Fruit fly (Drosophila melanogaster) whole organism, prepupa: ENCODE results near the gene Unc-76.
A peak's percentile ranks its signal among the peaks of the same experiment; 100 is the strongest.

Source experiments
- Blimp-1 ChIP-seq: fragments of 200-800 bp; sonication (Bioruptor generic); optimal IDR thresholded peaks from 3 replicates; lab custom pipeline; 2017; ENCODE audit warnings: missing biosample characterization, missing genetic modification characterization, mild to moderate bottlenecking, moderate library complexity, missing genetic modification reagents
- CG10631 ChIP-seq: fragments of 200-800 bp; sonication (Bioruptor generic); optimal IDR thresholded peaks from 2 replicates; lab custom pipeline; 2016; ENCODE audit warnings: missing biosample characterization, missing genetic modification characterization
- CG11294 ChIP-seq: fragments of 200-800 bp; sonication (Bioruptor generic); IDR thresholded peaks from 2 replicates; pipeline ENCODE4 v1.3.6; 2022; ENCODE audit warnings: missing biosample characterization, missing genetic modification characterization
- CG11762 ChIP-seq: fragments of 200-800 bp; sonication (Bioruptor generic); optimal IDR thresholded peaks from 3 replicates; lab custom pipeline; 2016; ENCODE audit warnings: missing biosample characterization, missing genetic modification characterization; ENCODE audit not compliant: insufficient read depth
- CG11902 ChIP-seq: fragments of 200-800 bp; sonication (Bioruptor generic); optimal IDR thresholded peaks from 3 replicates; lab custom pipeline; 2016; ENCODE audit warnings: missing biosample characterization, missing genetic modification characterization
- CG15336 ChIP-seq: fragments of 200-800 bp; sonication (Bioruptor generic); IDR thresholded peaks from 2 replicates; pipeline ENCODE4 v1.3.6; 2022; ENCODE audit warnings: missing biosample characterization, missing genetic modification characterization
- CG1621 ChIP-seq: fragments of 200-800 bp; sonication (Bioruptor generic); optimal IDR thresholded peaks from 3 replicates; lab custom pipeline; 2018; ENCODE audit warnings: missing biosample characterization, mild to moderate bottlenecking, missing genetic modification characterization
- CG16779 ChIP-seq: fragments of 200-800 bp; sonication (Bioruptor generic); optimal IDR thresholded peaks from 3 replicates; lab custom pipeline; 2017; ENCODE audit warnings: missing biosample characterization, mild to moderate bottlenecking, missing genetic modification characterization
- CG3032 ChIP-seq: fragments of 200-800 bp; optimal IDR thresholded peaks from 2 replicates; lab custom pipeline; 2019; ENCODE audit warnings: missing biosample characterization, mild to moderate bottlenecking, missing genetic modification characterization, moderate library complexity
- CG31627 ChIP-seq: fragments of 200-800 bp; sonication (Bioruptor generic); optimal IDR thresholded peaks from 3 replicates; lab custom pipeline; 2016; ENCODE audit warnings: missing biosample characterization, missing genetic modification characterization
- CG32006 ChIP-seq: fragments of 200-800 bp; sonication (Bioruptor generic); optimal IDR thresholded peaks from 3 replicates; lab custom pipeline; 2017; ENCODE audit warnings: missing biosample characterization, mild to moderate bottlenecking, missing genetic modification characterization
- CG34406 ChIP-seq: fragments of 200-800 bp; sonication (Bioruptor generic); optimal IDR thresholded peaks from 3 replicates; lab custom pipeline; 2016; ENCODE audit warnings: missing biosample characterization, missing genetic modification characterization
- CG3919 ChIP-seq: fragments of 200-800 bp; sonication (Bioruptor generic); optimal IDR thresholded peaks from 3 replicates; lab custom pipeline; 2016; ENCODE audit warnings: missing biosample characterization, missing genetic modification characterization
- CG4318 ChIP-seq: fragments of 200-800 bp; sonication (Bioruptor generic); optimal IDR thresholded peaks from 3 replicates; lab custom pipeline; 2017; ENCODE audit warnings: missing biosample characterization, mild to moderate bottlenecking, missing genetic modification characterization
- CG6163 ChIP-seq: fragments of 200-800 bp; sonication (Bioruptor generic); IDR thresholded peaks from 3 replicates; pipeline ENCODE4 v1.3.6; 2022; ENCODE audit warnings: missing biosample characterization, missing genetic modification characterization
- CG6276 ChIP-seq: fragments of 200-800 bp; sonication (Bioruptor generic); optimal IDR thresholded peaks from 2 replicates; lab custom pipeline; 2017; ENCODE audit warnings: missing biosample characterization, mild to moderate bottlenecking, missing genetic modification characterization
- CG6792 ChIP-seq: fragments of 200-800 bp; sonication (Bioruptor generic); optimal IDR thresholded peaks from 3 replicates; lab custom pipeline; 2016; ENCODE audit warnings: missing biosample characterization, missing genetic modification characterization
- CG6808 ChIP-seq: fragments of 200-800 bp; sonication (Bioruptor generic); optimal IDR thresholded peaks from 3 replicates; lab custom pipeline; 2017; ENCODE audit warnings: missing biosample characterization, missing genetic modification characterization, mild to moderate bottlenecking, moderate library complexity, missing genetic modification reagents
- CG8119 ChIP-seq: fragments of 200-800 bp; sonication (Bioruptor generic); IDR thresholded peaks from 3 replicates; pipeline ENCODE4 v1.3.6; 2022; ENCODE audit warnings: missing biosample characterization, missing genetic modification characterization
- CG8319 ChIP-seq: fragments of 200-800 bp; sonication (Bioruptor generic); optimal IDR thresholded peaks from 3 replicates; lab custom pipeline; 2016; ENCODE audit warnings: missing biosample characterization, missing genetic modification characterization
- CG8632 ChIP-seq: fragments of 200-800 bp; sonication (Bioruptor generic); optimal IDR thresholded peaks from 3 replicates; lab custom pipeline; 2016; ENCODE audit warnings: missing biosample characterization, missing genetic modification characterization
- CG9139 ChIP-seq: fragments of 200-800 bp; sonication (Bioruptor generic); optimal IDR thresholded peaks from 3 replicates; lab custom pipeline; 2017; ENCODE audit warnings: missing biosample characterization, mild to moderate bottlenecking, missing genetic modification characterization
- Eip75B ChIP-seq: fragments of 200-800 bp; sonication (Bioruptor generic); optimal IDR thresholded peaks from 3 replicates; lab custom pipeline; 2016; ENCODE audit warnings: missing biosample characterization, missing genetic modification characterization
- Eip78C ChIP-seq: fragments of 200-800 bp; sonication (Bioruptor generic); peaks from one replicate; lab custom pipeline; 2016; ENCODE audit warnings: missing biosample characterization, missing genetic modification characterization
- Eip93F ChIP-seq: fragments of 200-800 bp; sonication (Bioruptor generic); optimal IDR thresholded peaks from 2 replicates; lab custom pipeline; 2016; ENCODE audit warnings: missing biosample characterization, mild to moderate bottlenecking, missing genetic modification characterization
- Ets21C ChIP-seq: fragments of 200-800 bp; sonication (Bioruptor generic); optimal IDR thresholded peaks from 3 replicates; lab custom pipeline; 2016; ENCODE audit warnings: missing biosample characterization, missing genetic modification characterization
- Ets96B ChIP-seq: fragments of 200-800 bp; optimal IDR thresholded peaks from 2 replicates; lab custom pipeline; 2019; ENCODE audit warnings: missing biosample characterization, mild to moderate bottlenecking, missing genetic modification characterization, moderate library complexity
- Hr38 ChIP-seq: sonication (Bioruptor generic); optimal IDR thresholded peaks from 2 replicates; lab custom pipeline; 2016; ENCODE audit warnings: missing biosample characterization, missing genetic modification characterization
- Hr39 ChIP-seq: fragments of 200-800 bp; sonication (Bioruptor generic); optimal IDR thresholded peaks from 2 replicates; lab custom pipeline; 2016; ENCODE audit warnings: missing biosample characterization, missing genetic modification characterization
- Hr4 ChIP-seq: fragments of 200-800 bp; sonication (Bioruptor generic); optimal IDR thresholded peaks from 3 replicates; lab custom pipeline; 2016; ENCODE audit warnings: missing biosample characterization, missing genetic modification characterization
- Lpt ChIP-seq: fragments of 200-800 bp; sonication (Bioruptor generic); optimal IDR thresholded peaks from 3 replicates; lab custom pipeline; 2016; ENCODE audit warnings: missing biosample characterization, missing genetic modification characterization
- Met ChIP-seq: fragments of 200-800 bp; sonication (Bioruptor generic); optimal IDR thresholded peaks from 3 replicates; lab custom pipeline; 2016; ENCODE audit warnings: missing biosample characterization, missing genetic modification characterization
- OdsH ChIP-seq: fragments of 200-800 bp; sonication (Bioruptor generic); optimal IDR thresholded peaks from 3 replicates; lab custom pipeline; 2016; ENCODE audit warnings: missing biosample characterization, missing genetic modification characterization
- Smox ChIP-seq: fragments of 200-800 bp; sonication (Bioruptor generic); optimal IDR thresholded peaks from 3 replicates; lab custom pipeline; 2016; ENCODE audit warnings: missing biosample characterization, missing genetic modification characterization
- Sox102F ChIP-seq: fragments of 200-800 bp; sonication (Bioruptor generic); optimal IDR thresholded peaks from 2 replicates; lab custom pipeline; 2016; ENCODE audit warnings: missing biosample characterization, mild to moderate bottlenecking, missing genetic modification characterization
- Sox14 ChIP-seq: fragments of 200-800 bp; sonication (Bioruptor generic); optimal IDR thresholded peaks from 3 replicates; lab custom pipeline; 2016; ENCODE audit warnings: missing biosample characterization, missing genetic modification characterization
- achi ChIP-seq: fragments of 200-800 bp; sonication (Bioruptor generic); optimal IDR thresholded peaks from 3 replicates; lab custom pipeline; 2016; ENCODE audit warnings: missing biosample characterization, missing genetic modification characterization
- acj6 ChIP-seq: fragments of 200-800 bp; sonication (Bioruptor generic); optimal IDR thresholded peaks from 3 replicates; lab custom pipeline; 2016; ENCODE audit warnings: missing biosample characterization, missing genetic modification characterization
- cyc ChIP-seq: fragments of 200-800 bp; sonication (Bioruptor generic); optimal IDR thresholded peaks from 3 replicates; lab custom pipeline; 2016; ENCODE audit warnings: missing biosample characterization, missing genetic modification characterization
- dac ChIP-seq: fragments of 200-800 bp; sonication (Bioruptor generic); optimal IDR thresholded peaks from 2 replicates; lab custom pipeline; 2017; ENCODE audit warnings: missing biosample characterization, mild to moderate bottlenecking, missing genetic modification characterization
- eg ChIP-seq: fragments of 200-800 bp; sonication (Bioruptor generic); IDR thresholded peaks from 3 replicates; pipeline ENCODE4 v1.3.6; 2022; ENCODE audit warnings: missing biosample characterization, missing genetic modification characterization
- esn ChIP-seq: fragments of 200-800 bp; sonication (Bioruptor generic); optimal IDR thresholded peaks from 2 replicates; lab custom pipeline; 2016; ENCODE audit warnings: missing biosample characterization, mild to moderate bottlenecking, missing genetic modification characterization, moderate library complexity
- fd59A ChIP-seq: fragments of 200-800 bp; sonication (Bioruptor generic); optimal IDR thresholded peaks from 2 replicates; lab custom pipeline; 2017; ENCODE audit warnings: missing biosample characterization, mild to moderate bottlenecking, missing genetic modification characterization, missing genetic modification reagents
- fd85E ChIP-seq: fragments of 200-800 bp; sonication (Bioruptor generic); optimal IDR thresholded peaks from 3 replicates; lab custom pipeline; 2016; ENCODE audit warnings: missing biosample characterization, missing genetic modification characterization
- fkh ChIP-seq: fragments of 200-800 bp; sonication (Bioruptor generic); optimal IDR thresholded peaks from 3 replicates; lab custom pipeline; 2017; ENCODE audit warnings: missing biosample characterization, mild to moderate bottlenecking, missing genetic modification characterization, moderate library complexity
- lz ChIP-seq: fragments of 200-800 bp; sonication (Bioruptor generic); optimal IDR thresholded peaks from 3 replicates; lab custom pipeline; 2016; ENCODE audit warnings: missing biosample characterization, missing genetic modification characterization
- pdm3 ChIP-seq: fragments of 200-800 bp; sonication (Bioruptor generic); optimal IDR thresholded peaks from 3 replicates; lab custom pipeline; 2016; ENCODE audit warnings: missing biosample characterization, missing genetic modification characterization
- salr ChIP-seq, 2 experiments: fragments of 200-800 bp; sonication (Bioruptor generic); optimal IDR thresholded peaks; 3 replicates each; lab custom pipeline; 2016 to 2018; ENCODE audit warnings: missing biosample characterization in 2 of 2, missing genetic modification characterization in 2 of 2, mild to moderate bottlenecking in 1 of 2
- ss ChIP-seq, 2 experiments: fragments of 200-800 bp; sonication (Bioruptor generic); optimal IDR thresholded peaks; 2 replicates in 1 of 2; 3 replicates in 1 of 2; lab custom pipeline; 2017 to 2018; ENCODE audit warnings: mild to moderate bottlenecking in 2 of 2, missing biosample characterization in 2 of 2, missing genetic modification characterization in 2 of 2, moderate library complexity in 1 of 2
- topi ChIP-seq: fragments of 200-800 bp; sonication (Bioruptor generic); optimal IDR thresholded peaks from 3 replicates; lab custom pipeline; 2016; ENCODE audit warnings: missing biosample characterization, missing genetic modification characterization
- vri ChIP-seq: fragments of 200-800 bp; sonication (Bioruptor generic); optimal IDR thresholded peaks from 3 replicates; lab custom pipeline; 2016; ENCODE audit warnings: missing biosample characterization, mild to moderate bottlenecking, missing genetic modification characterization

The Unc-76 gene

dm6 chrX:2134226-2134880, 53.9 kb downstream of the Unc-76 start:
- TF ChIP-seq CG16779 (tag; lab: Kevin White, UChicago), result peak; percentile 38
- peak; percentile 91 for TF ChIP-seq lz (GFP tag; lab: Kevin White, UChicago)
- peak; percentile 88 for TF ChIP-seq CG6163
- peak; percentile 69 for TF ChIP-seq Blimp-1 (GFP tag; lab: Kevin White, UChicago)
- TF ChIP-seq fd59A (GFP tag; lab: Kevin White, UChicago), result peak; percentile 76
- TF ChIP-seq CG1621 (tag; lab: Kevin White, UChicago), result peak; percentile 84
- TF ChIP-seq Lpt, result peak; percentile 36
- TF ChIP-seq CG3032 (tag; lab: Kevin White, UChicago), result peak; percentile 78
- TF ChIP-seq CG15336 (GFP tag; lab: Robert Waterston, UW), result peak; percentile 83
- peak; percentile 96 for TF ChIP-seq Eip78C (GFP tag; lab: Kevin White, UChicago)
- TF ChIP-seq Eip93F, result peak; percentile 72
- TF ChIP-seq CG8632, result peak; percentile 77
- TF ChIP-seq eg (GFP tag; lab: Robert Waterston, UW), result peak; percentile 72
- peak; percentile 80 for TF ChIP-seq CG8119
- TF ChIP-seq CG4318, result peak; percentile 72
- no peak for TF ChIP-seq Hr38 (GFP tag; lab: Kevin White, UChicago)
- peak; percentile 86 for TF ChIP-seq CG6792
- peak; percentile 77 for TF ChIP-seq Hr4 (GFP tag; lab: Kevin White, UChicago)
- peak; percentile 92 for TF ChIP-seq topi (GFP tag; lab: Kevin White, UChicago)
- TF ChIP-seq OdsH (GFP tag; lab: Kevin White, UChicago), result peak; percentile 86
- TF ChIP-seq pdm3 (GFP tag; lab: Kevin White, UChicago), result peak; percentile 88
- TF ChIP-seq achi, result peak; percentile 82
- peak; percentile 88 for TF ChIP-seq Sox14 (GFP tag; lab: Kevin White, UChicago)
- peak; percentile 92 for TF ChIP-seq Hr39
- TF ChIP-seq CG32006 (GFP tag; lab: Kevin White, UChicago), result peak; percentile 80
- peak; percentile 77 for TF ChIP-seq CG8319 (GFP tag; lab: Kevin White, UChicago)
- no peak for TF ChIP-seq fkh (GFP tag; lab: Kevin White, UChicago)
- TF ChIP-seq CG11902, result peak; percentile 84
- peak; percentile 67 for TF ChIP-seq CG6276 (GFP tag; lab: Kevin White, UChicago)
- TF ChIP-seq Eip75B, result peak; percentile 82
- TF ChIP-seq dac (GFP tag; lab: Kevin White, UChicago), result peak; percentile 33
- peak; percentile 80 for TF ChIP-seq acj6
- TF ChIP-seq Ets96B (tag; lab: Kevin White, UChicago), result peak; percentile 83
- peak; percentile 94 for TF ChIP-seq Met
- peak; percentile 88 for TF ChIP-seq vri (GFP tag; lab: Kevin White, UChicago)
- peak; percentile 83 for TF ChIP-seq CG10631 (GFP tag; lab: Kevin White, UChicago)
- TF ChIP-seq CG11294 (GFP tag; lab: Robert Waterston, UW), result no peak
- TF ChIP-seq CG34406 (GFP tag; lab: Kevin White, UChicago), result peak; percentile 82
- peak; percentile 69 for TF ChIP-seq CG9139 (GFP tag; lab: Kevin White, UChicago)
- peak; percentile 83 for TF ChIP-seq CG3919
- peak; percentile 90 for TF ChIP-seq Ets21C (GFP tag; lab: Kevin White, UChicago)
- TF ChIP-seq fd85E (GFP tag; lab: Kevin White, UChicago), result peak; percentile 56
- peak; percentile 73 for TF ChIP-seq CG6808 (GFP tag; lab: Kevin White, UChicago)
- peak; percentile 68 for TF ChIP-seq CG11762 (GFP tag; lab: Kevin White, UChicago)
- peak; percentile 92 for TF ChIP-seq CG31627 (GFP tag; lab: Kevin White, UChicago)
- TF ChIP-seq esn (GFP tag; lab: Kevin White, UChicago), result peak; percentile 93
- peak; percentile 92 for TF ChIP-seq cyc
- peak; percentile 57 to 69 for TF ChIP-seq ss (GFP tag; optimal IDR thresholded peaks at IDR 0.05; lab: Kevin White, UChicago)
- peak; percentile 92 for TF ChIP-seq Smox (GFP tag; lab: Kevin White, UChicago)
- TF ChIP-seq Sox102F, result peak; percentile 92
- peak; percentile 58 to 77 for TF ChIP-seq salr (GFP tag; optimal IDR thresholded peaks at IDR 0.05; lab: Kevin White, UChicago)
